Worm (Caenorhabditis elegans): ENCODE data around the gene W06F12.2.
A peak's percentile ranks its signal among the peaks of the same experiment; 100 is the strongest.

W06F12.2 gene

ce11 chrIII:13731589-13731988 lies at the start of gene W06F12.2:
TSS of gene W06F12.2 (minus strand) at chrIII:13731689.
- TF ChIP-seq pqm-1 (tag; optimal IDR thresholded peaks at IDR 0.05) (no peak), unc-62 (GFP tag; optimal IDR thresholded peaks at IDR 0.05 in 1 of 2) (peak in 1 of 2 experiments; percentile 62), unc-62 (tag; optimal IDR thresholded peaks at IDR 0.05) (no peak)

- peak; percentile 45 for TF ChIP-seq mes-2 (tag; optimal IDR thresholded peaks at IDR 0.05; ENCODE audit: poor library complexity, severe bottlenecking)
- TF ChIP-seq unc-62 (GFP tag; optimal IDR thresholded peaks at IDR 0.05 in 1 of 2), result peak in 1 of 2 experiments; percentile 79
- no peak for TF ChIP-seq unc-62 (tag; optimal IDR thresholded peaks at IDR 0.05)
- no peak for TF ChIP-seq fos-1 (tag; optimal IDR thresholded peaks at IDR 0.05)
- no peak for TF ChIP-seq lin-1 (GFP tag; IDR thresholded peaks at IDR 0.05)
- no peak for TF ChIP-seq nhr-10 (tag; optimal IDR thresholded peaks at IDR 0.05)
- no peak for TF ChIP-seq Y75B8A.6 (GFP tag; IDR thresholded peaks at IDR 0.05)
- TF ChIP-seq duxl-1 (tag; optimal IDR thresholded peaks at IDR 0.05; ENCODE audit: poor library complexity), result peak; percentile 47
- no peak for TF ChIP-seq F44E2.7 (GFP tag; IDR thresholded peaks at IDR 0.05)
Measured at ce11 chrIII:13780199-13780706, 48.8 kb upstream of the W06F12.2 start, which contains the start of gene pot-3. TSS of gene pot-3 (plus strand) at chrIII:13780215.

- no peak for TF ChIP-seq nhr-42 (GFP tag; IDR thresholded peaks at IDR 0.05)
- peak; percentile 39 for TF ChIP-seq mes-2 (tag; optimal IDR thresholded peaks at IDR 0.05; ENCODE audit: poor library complexity, severe bottlenecking)
- no peak for TF ChIP-seq ceh-32 (tag; optimal IDR thresholded peaks at IDR 0.05; ENCODE audit: poor library complexity)
- peak in 1 of 2 experiments; percentile 95 for TF ChIP-seq unc-62 (GFP tag; optimal IDR thresholded peaks at IDR 0.05 in 1 of 2)
- no peak for TF ChIP-seq unc-62 (tag; optimal IDR thresholded peaks at IDR 0.05)
- no peak for TF ChIP-seq pqm-1 (tag; optimal IDR thresholded peaks at IDR 0.05)
Measured at ce11 chrIII:13779360-13780093, 48.0 kb upstream of the W06F12.2 start.

ce11 chrIII:13778816-13779215 lies 47.3 kb upstream of the W06F12.2 start:
- TF ChIP-seq mdl-1 (tag; optimal IDR thresholded peaks at IDR 0.05) (peak in 1 of 2 experiments; percentile 32), Y48G9A.11 (GFP tag; IDR thresholded peaks at IDR 0.05) (no peak)

ce11 chrIII:13772876-13773275 lies 41.4 kb upstream of the W06F12.2 start, which contains the start of gene mdt-29:
TSS of gene mdt-29 (plus strand) at chrIII:13773176.
- TF ChIP-seq aly-2 (tag; optimal IDR thresholded peaks at IDR 0.05), result no peak
- no peak for TF ChIP-seq daf-8 (GFP tag; IDR thresholded peaks at IDR 0.05)
- TF ChIP-seq pqm-1 (tag; optimal IDR thresholded peaks at IDR 0.05), result no peak
- no peak for TF ChIP-seq lin-29 (GFP tag; IDR thresholded peaks at IDR 0.05)
- TF ChIP-seq D1046.2 (GFP tag; IDR thresholded peaks at IDR 0.05), result no peak
- TF ChIP-seq lin-13 (GFP tag; optimal IDR thresholded peaks at IDR 0.05), result no peak
- TF ChIP-seq zip-2 (tag; optimal IDR thresholded peaks at IDR 0.05), result no peak
- TF ChIP-seq unc-62 (GFP tag; optimal IDR thresholded peaks at IDR 0.05 in 1 of 2), result no peak
- TF ChIP-seq unc-62 (tag; optimal IDR thresholded peaks at IDR 0.05), result no peak
- TF ChIP-seq nhr-6 (tag; optimal IDR thresholded peaks at IDR 0.05), result no peak
- no peak for TF ChIP-seq snpc-1.2 (GFP tag; IDR thresholded peaks at IDR 0.05)
- TF ChIP-seq dmd-8 (GFP tag; IDR thresholded peaks at IDR 0.05), result no peak
- TF ChIP-seq T20F7.1 (GFP tag; optimal IDR thresholded peaks at IDR 0.05), result no peak
- TF ChIP-seq zip-11 (GFP tag; IDR thresholded peaks at IDR 0.05), result no peak
- no peak for TF ChIP-seq spr-3 (GFP tag; optimal IDR thresholded peaks at IDR 0.05)
- TF ChIP-seq egl-27 (tag; optimal IDR thresholded peaks at IDR 0.05), result no peak
- TF ChIP-seq nhr-41 (GFP tag; IDR thresholded peaks at IDR 0.05), result no peak

ce11 chrIII:13771145-13771544 lies 39.7 kb upstream of the W06F12.2 start, which contains the start of the genes cyk-4 and pdr-1:
TSS of gene cyk-4 (minus strand) at chrIII:13771224.
TSS of gene pdr-1 (plus strand) at chrIII:13771513.
- TF ChIP-seq nhr-28 (tag; optimal IDR thresholded peaks at IDR 0.05), result peak; percentile 43
- peak in 1 of 2 experiments; percentile 77 for TF ChIP-seq unc-62 (GFP tag; optimal IDR thresholded peaks at IDR 0.05 in 1 of 2)
- TF ChIP-seq unc-62 (tag; optimal IDR thresholded peaks at IDR 0.05), result no peak
- no peak for TF ChIP-seq aha-1 (tag)
- no peak for TF ChIP-seq set-16 (GFP tag; IDR thresholded peaks at IDR 0.05)
- TF ChIP-seq snpc-1.2 (GFP tag; IDR thresholded peaks at IDR 0.05), result no peak
- peak; percentile 18 for TF ChIP-seq lin-13 (GFP tag; optimal IDR thresholded peaks at IDR 0.05)
- TF ChIP-seq tra-1 (GFP tag; IDR thresholded peaks at IDR 0.05), result no peak
- peak; percentile 88 for TF ChIP-seq hlh-30 (tag; optimal IDR thresholded peaks at IDR 0.05; ENCODE audit: insufficient read depth)
- TF ChIP-seq zag-1 (tag; optimal IDR thresholded peaks at IDR 0.05), result no peak
- TF ChIP-seq nhr-77 (tag; optimal IDR thresholded peaks at IDR 0.05), result peak; percentile 49
- TF ChIP-seq unc-130 (GFP tag; optimal IDR thresholded peaks at IDR 0.05), result peak; percentile 14
- no peak for TF ChIP-seq madf-5 (GFP tag; IDR thresholded peaks at IDR 0.05)
- peak; percentile 72 for TF ChIP-seq nhr-6 (tag; optimal IDR thresholded peaks at IDR 0.05)
- TF ChIP-seq nhr-111 (GFP tag; optimal IDR thresholded peaks at IDR 0.05), result no peak
- TF ChIP-seq lin-39 (tag; optimal IDR thresholded peaks at IDR 0.05), result no peak
- TF ChIP-seq nhr-237 (tag; optimal IDR thresholded peaks at IDR 0.05), result no peak
- peak; percentile 84 for TF ChIP-seq mes-2 (tag; optimal IDR thresholded peaks at IDR 0.05; ENCODE audit: poor library complexity, severe bottlenecking)

Data from whole organism, L4 larva.